Fruit fly (Drosophila melanogaster) S2 (cell line): ENCODE results near the gene CG3156.

Experiments
- CG8478 ChIP-seq: fragments of >200 bp; optimal IDR thresholded peaks from 2 replicates; lab custom pipeline; 2018
- CTCF ChIP-seq, 2 experiments: fragments of >200 bp; optimal IDR thresholded peaks; 2 replicates each; lab custom pipeline; 2018

The CG3156 gene

dm6 chrX:487517-487957 lies at the start of gene CG3156, which contains the start of gene CG18273:
Gene CG3156, plus strand, starts transcription at chrX:487878.
Gene CG18273, minus strand, starts transcription at chrX:487581.
- TF ChIP-seq CG8478 (lab: Kevin White, UChicago) (no peak), CTCF (optimal IDR thresholded peaks at IDR 0.05; lab: Kevin White, UChicago) (no peak)

dm6 chrX:441295-441694 lies 46.4 kb upstream of the CG3156 start:
- TF ChIP-seq CG8478 (lab: Kevin White, UChicago), result no peak
- no peak for TF ChIP-seq CTCF (optimal IDR thresholded peaks at IDR 0.05; lab: Kevin White, UChicago)

- TF ChIP-seq CTCF (optimal IDR thresholded peaks at IDR 0.05; lab: Kevin White, UChicago), result no peak
- TF ChIP-seq CG8478 (lab: Kevin White, UChicago), result no peak
Measured at dm6 chrX:443981-444550, 43.6 kb upstream of the CG3156 start.

- TF ChIP-seq CTCF (optimal IDR thresholded peaks at IDR 0.05; lab: Kevin White, UChicago) (no peak), CG8478 (lab: Kevin White, UChicago) (no peak)
Measured at dm6 chrX:446002-446401, 41.7 kb upstream of the CG3156 start.

dm6 chrX:448270-448669 lies 39.4 kb upstream of the CG3156 start:
- no peak for TF ChIP-seq CG8478 (lab: Kevin White, UChicago)
- TF ChIP-seq CTCF (optimal IDR thresholded peaks at IDR 0.05; lab: Kevin White, UChicago), result no peak

dm6 chrX:448978-449377 lies 38.7 kb upstream of the CG3156 start:
- TF ChIP-seq CTCF (optimal IDR thresholded peaks at IDR 0.05; lab: Kevin White, UChicago) (no peak), CG8478 (lab: Kevin White, UChicago) (no peak)

dm6 chrX:452716-453115 lies 35.0 kb upstream of the CG3156 start:
- TF ChIP-seq CG8478 (lab: Kevin White, UChicago), result no peak
- TF ChIP-seq CTCF (optimal IDR thresholded peaks at IDR 0.05; lab: Kevin White, UChicago), result no peak

dm6 chrX:456959-457358 lies 30.7 kb upstream of the CG3156 start:
- TF ChIP-seq CTCF (optimal IDR thresholded peaks at IDR 0.05; lab: Kevin White, UChicago) (no peak), CG8478 (lab: Kevin White, UChicago) (no peak)

- TF ChIP-seq CTCF (optimal IDR thresholded peaks at IDR 0.05; lab: Kevin White, UChicago) (no peak), CG8478 (lab: Kevin White, UChicago) (no peak)
Measured at dm6 chrX:457803-458202, 29.9 kb upstream of the CG3156 start.

- TF ChIP-seq CG8478 (lab: Kevin White, UChicago), result no peak
- TF ChIP-seq CTCF (optimal IDR thresholded peaks at IDR 0.05; lab: Kevin White, UChicago), result no peak
Measured at dm6 chrX:460447-460846, 27.2 kb upstream of the CG3156 start, which contains the start of gene ase. Gene ase, plus strand, starts transcription at chrX:460747.

- TF ChIP-seq CTCF (optimal IDR thresholded peaks at IDR 0.05; lab: Kevin White, UChicago) (no peak), CG8478 (lab: Kevin White, UChicago) (no peak)
Measured at dm6 chrX:463934-464333, 23.7 kb upstream of the CG3156 start.

dm6 chrX:469235-469634 lies 18.4 kb upstream of the CG3156 start, which contains the start of gene Cyp4g1:
Gene Cyp4g1, minus strand, starts transcription at chrX:469335.
- no peak for TF ChIP-seq CTCF (optimal IDR thresholded peaks at IDR 0.05; lab: Kevin White, UChicago)
- TF ChIP-seq CG8478 (lab: Kevin White, UChicago), result no peak

- TF ChIP-seq CG8478 (lab: Kevin White, UChicago) (no peak), CTCF (optimal IDR thresholded peaks at IDR 0.05; lab: Kevin White, UChicago) (no peak)
Measured at dm6 chrX:470626-471025, 17.1 kb upstream of the CG3156 start, which contains the start of gene CG32816. Gene CG32816, minus strand, starts transcription at chrX:470726.

- TF ChIP-seq CTCF (optimal IDR thresholded peaks at IDR 0.05; lab: Kevin White, UChicago) (no peak), CG8478 (lab: Kevin White, UChicago) (no peak)
Measured at dm6 chrX:476230-477143, 11.2 kb upstream of the CG3156 start, which contains the start of the genes ebo and CG13373. Gene ebo, minus strand, starts transcription at chrX:476579. Gene CG13373, plus strand, starts transcription at chrX:476984.

dm6 chrX:478766-479165 lies 8.9 kb upstream of the CG3156 start, which contains the start of gene CG32817:
Gene CG32817, plus strand, starts transcription at chrX:479066.
- TF ChIP-seq CTCF (optimal IDR thresholded peaks at IDR 0.05; lab: Kevin White, UChicago) (no peak), CG8478 (lab: Kevin White, UChicago) (no peak)
